Worm (Caenorhabditis elegans) whole organism, L3 larva: ENCODE measurements around the gene B0034.5.
A peak's percentile ranks its signal among the peaks of the same experiment; 100 is the strongest.

Experiments used
- R02D3.7 ChIP-seq: fragments of 150-350 bp; optimal IDR thresholded peaks from 2 replicates; lab custom pipeline; 2014; ENCODE audit warnings: missing biosample characterization, missing genetic modification characterization
- aly-2 ChIP-seq: fragments of 150-350 bp; optimal IDR thresholded peaks from 2 replicates; lab custom pipeline; 2014; ENCODE audit warnings: missing biosample characterization, missing genetic modification characterization
- ceh-16 ChIP-seq: sonication (generic microtip); optimal IDR thresholded peaks from 2 replicates; lab custom pipeline; 2017; ENCODE audit warnings: missing biosample characterization, missing genetic modification characterization
- ceh-28 ChIP-seq: fragments of 150-350 bp; optimal IDR thresholded peaks from 2 replicates; lab custom pipeline; 2014; ENCODE audit warnings: missing biosample characterization, missing genetic modification reagents, missing genetic modification characterization
- ceh-82 ChIP-seq: fragments of 150-350 bp; optimal IDR thresholded peaks from 2 replicates; lab custom pipeline; 2014; ENCODE audit warnings: missing biosample characterization, missing genetic modification characterization
- ceh-9 ChIP-seq: sonication (generic microtip); optimal IDR thresholded peaks from 2 replicates; lab custom pipeline; 2018; ENCODE audit warnings: missing biosample characterization, missing genetic modification characterization
- daf-12 ChIP-seq: fragments of 150-350 bp; optimal IDR thresholded peaks from 2 replicates; lab custom pipeline; 2014; ENCODE audit warnings: missing biosample characterization, missing genetic modification reagents, missing genetic modification characterization
- egl-5 ChIP-seq: fragments of 150-350 bp; optimal IDR thresholded peaks from 2 replicates; lab custom pipeline; 2017; ENCODE audit warnings: missing biosample characterization, missing genetic modification reagents, missing genetic modification characterization, inconsistent platforms
- elt-1 ChIP-seq: fragments of 150-350 bp; optimal IDR thresholded peaks from 2 replicates; lab custom pipeline; 2014; ENCODE audit warnings: missing biosample characterization, missing genetic modification characterization
- elt-2 ChIP-seq: sonication (generic microtip); optimal IDR thresholded peaks from 2 replicates; lab custom pipeline; 2016; ENCODE audit warnings: missing genetic modification reagents, mild to moderate bottlenecking, missing genetic modification characterization, missing compliant biosample characterization
- elt-3 ChIP-seq, 3 experiments: fragments of 150-350 bp in 1 of 3; sonication (generic microtip) in 2 of 3; optimal IDR thresholded peaks; 2 replicates in 2 of 3; 4 replicates in 1 of 3; lab custom pipeline; 2014 to 2017; ENCODE audit warnings: missing biosample characterization in 3 of 3, missing genetic modification characterization in 3 of 3
- eor-1 ChIP-seq, 2 experiments: fragments of 150-350 bp; optimal IDR thresholded peaks; 2 replicates each; lab custom pipeline; 2014 to 2018; ENCODE audit warnings: missing biosample characterization in 2 of 2, missing genetic modification characterization in 2 of 2
- hmg-11 ChIP-seq: sonication (generic microtip); optimal IDR thresholded peaks from 2 replicates; lab custom pipeline; 2016; ENCODE audit warnings: missing genetic modification characterization, missing compliant biosample characterization
- jun-1 ChIP-seq: fragments of 150-350 bp; optimal IDR thresholded peaks from 2 replicates; lab custom pipeline; 2014; ENCODE audit warnings: missing biosample characterization, missing genetic modification reagents, missing genetic modification characterization
- lsy-12 ChIP-seq: sonication (generic microtip); optimal IDR thresholded peaks from 2 replicates; lab custom pipeline; 2016; ENCODE audit warnings: mild to moderate bottlenecking, missing genetic modification characterization, missing compliant biosample characterization
- mml-1 ChIP-seq: fragments of 150-350 bp; sonication (generic microtip); optimal IDR thresholded peaks from 3 replicates; lab custom pipeline; 2014; ENCODE audit warnings: missing biosample characterization, missing genetic modification characterization
- nfya-1 ChIP-seq: sonication (generic microtip); optimal IDR thresholded peaks from 2 replicates; lab custom pipeline; 2017; ENCODE audit warnings: missing genetic modification characterization, mild to moderate bottlenecking, missing compliant biosample characterization, antibody characterized with exemption, moderate library complexity; ENCODE audit not compliant: insufficient read depth
- nhr-11 ChIP-seq: fragments of 150-350 bp; optimal IDR thresholded peaks from 2 replicates; lab custom pipeline; 2014; ENCODE audit warnings: missing biosample characterization, missing genetic modification characterization
- nhr-12 ChIP-seq: fragments of 150-350 bp; optimal IDR thresholded peaks from 2 replicates; lab custom pipeline; 2014; ENCODE audit warnings: missing biosample characterization, missing genetic modification characterization
- nhr-23 ChIP-seq: fragments of 150-350 bp; optimal IDR thresholded peaks from 2 replicates; lab custom pipeline; 2014; ENCODE audit warnings: missing biosample characterization, missing genetic modification reagents, missing genetic modification characterization
- nhr-237 ChIP-seq: fragments of 150-350 bp; optimal IDR thresholded peaks from 2 replicates; lab custom pipeline; 2014; ENCODE audit warnings: missing biosample characterization, missing genetic modification characterization
- nhr-25 ChIP-seq: sonication (generic microtip); optimal IDR thresholded peaks from 2 replicates; lab custom pipeline; 2017; ENCODE audit warnings: missing biosample characterization, missing genetic modification characterization
- nhr-28 ChIP-seq: fragments of 150-350 bp; optimal IDR thresholded peaks from 2 replicates; lab custom pipeline; 2014; ENCODE audit warnings: missing biosample characterization, missing genetic modification characterization
- pha-4 ChIP-seq: fragments of 150-350 bp; optimal IDR thresholded peaks from 2 replicates; lab custom pipeline; 2014; ENCODE audit warnings: missing biosample characterization, missing genetic modification reagents, missing genetic modification characterization
- pqm-1 ChIP-seq: fragments of 150-350 bp; optimal IDR thresholded peaks from 2 replicates; lab custom pipeline; 2017; ENCODE audit warnings: missing biosample characterization, missing genetic modification characterization, inconsistent platforms
- sea-2 ChIP-seq: fragments of 150-350 bp; sonication (generic microtip); optimal IDR thresholded peaks from 4 replicates; lab custom pipeline; 2014; ENCODE audit warnings: missing biosample characterization, missing genetic modification reagents, missing genetic modification characterization
- tbx-2 ChIP-seq: sonication (generic microtip); optimal IDR thresholded peaks from 2 replicates; lab custom pipeline; 2016; ENCODE audit warnings: mild to moderate bottlenecking, missing genetic modification characterization, missing compliant biosample characterization
- unc-39 ChIP-seq: sonication (generic microtip); optimal IDR thresholded peaks from 4 replicates; lab custom pipeline; 2017; ENCODE audit warnings: missing biosample characterization, missing genetic modification characterization
- zag-1 ChIP-seq: fragments of 150-350 bp; optimal IDR thresholded peaks from 2 replicates; lab custom pipeline; 2014; ENCODE audit warnings: missing biosample characterization, missing genetic modification characterization
- ztf-4 ChIP-seq: fragments of 150-350 bp; optimal IDR thresholded peaks from 2 replicates; lab custom pipeline; 2014; ENCODE audit warnings: missing biosample characterization, missing genetic modification characterization

B0034.5 gene

ce11 chrII:5940815-5941214, 34.0 kb downstream of the B0034.5 start, which contains the start of gene F28B12.6:
TSS of gene F28B12.6 (plus strand) at chrII:5940863.
- no peak for TF ChIP-seq elt-3 (tag; optimal IDR thresholded peaks at IDR 0.05; lab: Kevin White, UChicago)
- no peak for TF ChIP-seq sea-2 (GFP tag; lab: Kevin White, UChicago)
- TF ChIP-seq ztf-4 (tag; lab: Kevin White, UChicago) = no peak
- TF ChIP-seq unc-39 (tag; lab: Kevin White, UChicago) = no peak
- TF ChIP-seq R02D3.7 = no peak
- no peak for TF ChIP-seq nhr-28 (tag; lab: Kevin White, UChicago)
- no peak for TF ChIP-seq aly-2 (tag; lab: Kevin White, UChicago)
- TF ChIP-seq ceh-16 (tag; lab: Kevin White, UChicago) = no peak
- no peak for TF ChIP-seq mml-1 (tag; lab: Kevin White, UChicago)
- TF ChIP-seq pqm-1 (tag; lab: Kevin White, UChicago) = no peak
- no peak for TF ChIP-seq egl-5 (tag; lab: Kevin White, UChicago)
- TF ChIP-seq lsy-12 (tag; lab: Kevin White, UChicago) = no peak
- no peak for TF ChIP-seq elt-2 (tag; lab: Kevin White, UChicago)
- TF ChIP-seq nhr-25 (tag; lab: Kevin White, UChicago) = no peak
- TF ChIP-seq ceh-9 (tag; lab: Kevin White, UChicago) = no peak
- no peak for TF ChIP-seq ceh-28 (tag; lab: Kevin White, UChicago)
- no peak for TF ChIP-seq nhr-237 (tag; lab: Kevin White, UChicago)
- TF ChIP-seq, all 47 proteins: peak for 0

DNA sequence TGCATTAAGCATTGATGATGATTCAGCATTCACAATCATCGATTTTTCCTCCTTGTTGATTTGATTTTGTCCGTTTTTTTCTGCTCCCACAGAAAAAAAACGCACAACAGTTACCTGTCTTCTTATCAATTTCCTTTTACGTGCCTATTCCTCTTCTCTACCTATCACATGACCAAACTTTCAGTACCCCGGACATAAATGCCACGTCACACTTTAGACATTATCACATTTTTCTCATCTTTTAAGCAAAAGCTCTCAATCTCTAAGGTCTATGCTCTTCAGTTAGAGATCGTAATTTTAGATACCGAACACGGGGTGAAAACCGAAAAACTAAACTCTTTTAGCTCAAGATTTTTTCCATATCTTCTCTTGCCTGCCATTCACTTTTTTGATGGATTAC, 38.8 kb downstream of the B0034.5 start:
- TF ChIP-seq nhr-23 (tag; lab: Kevin White, UChicago) = no peak
- TF ChIP-seq zag-1 (tag; lab: Kevin White, UChicago) = no peak
- TF ChIP-seq elt-1 (tag; lab: Kevin White, UChicago) = peak; percentile 87
- no peak for TF ChIP-seq tbx-2 (tag; lab: Kevin White, UChicago)
- TF ChIP-seq pqm-1 (tag; lab: Kevin White, UChicago) = peak; percentile 76
- TF ChIP-seq elt-2 (tag; lab: Kevin White, UChicago) = peak; percentile 87
- TF ChIP-seq jun-1 = peak; percentile 78
- peak; percentile 28 for TF ChIP-seq pha-4 (tag; lab: Kevin White, UChicago)
- TF ChIP-seq, all 47 proteins: peak for 5

ce11 chrII:5933962-5934422, 40.8 kb downstream of the B0034.5 start:
- TF ChIP-seq nhr-25 (tag; lab: Kevin White, UChicago) (peak; percentile 21), ceh-28 (tag; lab: Kevin White, UChicago) (peak; percentile 79), egl-5 (tag; lab: Kevin White, UChicago) (peak; percentile 9), nhr-23 (tag; lab: Kevin White, UChicago) (peak; percentile 3), mml-1 (tag; lab: Kevin White, UChicago) (no peak), daf-12 (tag; lab: Kevin White, UChicago) (no peak), nfya-1 (tag; lab: Kevin White, UChicago) (peak; percentile 0), elt-2 (tag; lab: Kevin White, UChicago) (no peak)

DNA sequence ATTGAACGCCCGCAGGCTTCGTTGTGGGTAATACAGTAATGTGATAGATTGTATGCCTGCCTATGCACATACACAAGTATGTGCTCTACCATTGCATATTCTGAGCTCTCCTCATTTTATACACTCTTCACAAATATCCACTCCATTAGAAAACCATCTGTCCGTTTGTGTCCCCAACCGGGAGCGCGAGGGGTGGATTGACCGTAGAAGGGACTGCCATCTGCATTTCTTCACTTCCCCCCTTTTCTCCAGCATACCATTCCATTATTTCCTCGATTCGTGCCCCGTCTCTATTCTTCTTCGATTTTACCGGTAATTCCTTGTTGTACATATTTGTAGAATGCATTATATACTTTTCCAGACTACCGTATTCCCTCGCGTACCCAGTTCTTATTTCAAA, 41.6 kb downstream of the B0034.5 start:
- TF ChIP-seq mml-1 (tag; lab: Kevin White, UChicago) (no peak), R02D3.7 (no peak), ceh-16 (tag; lab: Kevin White, UChicago) (no peak), pha-4 (tag; lab: Kevin White, UChicago) (no peak), hmg-11 (tag; lab: Kevin White, UChicago) (no peak), nhr-11 (tag; lab: Kevin White, UChicago) (no peak), sea-2 (GFP tag; lab: Kevin White, UChicago) (no peak), nfya-1 (tag; lab: Kevin White, UChicago) (no peak), eor-1 (tag; optimal IDR thresholded peaks at IDR 0.05; lab: Kevin White, UChicago) (no peak), zag-1 (tag; lab: Kevin White, UChicago) (no peak), nhr-23 (tag; lab: Kevin White, UChicago) (no peak), ztf-4 (tag; lab: Kevin White, UChicago) (no peak), elt-2 (tag; lab: Kevin White, UChicago) (no peak), ceh-9 (tag; lab: Kevin White, UChicago) (no peak), pqm-1 (tag; lab: Kevin White, UChicago) (no peak), nhr-12 (tag; lab: Kevin White, UChicago) (no peak), ceh-82 (tag; lab: Kevin White, UChicago) (no peak), daf-12 (tag; lab: Kevin White, UChicago) (no peak)
